Worm (Caenorhabditis elegans) whole organism, midembryonic: ENCODE measurements around the gene ttr-3.

Experiments used
- cog-1 ChIP-seq: sonication (generic microtip); optimal IDR thresholded peaks from 2 replicates; lab custom pipeline; 2016; ENCODE audit warnings: missing genetic modification characterization, missing compliant biosample characterization
- flt-1 ChIP-seq: fragments of 200-800 bp; sonication (Bioruptor generic); IDR thresholded peaks from 2 replicates; pipeline ENCODE4 v1.3.6; 2022; ENCODE audit warnings: missing genetic modification characterization, missing compliant biosample characterization
- med-1 ChIP-seq: sonication (generic microtip); optimal IDR thresholded peaks from 2 replicates; lab custom pipeline; 2017; ENCODE audit warnings: missing genetic modification characterization, mild to moderate bottlenecking, missing compliant biosample characterization, antibody characterized with exemption, missing genetic modification reagents; ENCODE audit not compliant: insufficient read depth

DNA sequence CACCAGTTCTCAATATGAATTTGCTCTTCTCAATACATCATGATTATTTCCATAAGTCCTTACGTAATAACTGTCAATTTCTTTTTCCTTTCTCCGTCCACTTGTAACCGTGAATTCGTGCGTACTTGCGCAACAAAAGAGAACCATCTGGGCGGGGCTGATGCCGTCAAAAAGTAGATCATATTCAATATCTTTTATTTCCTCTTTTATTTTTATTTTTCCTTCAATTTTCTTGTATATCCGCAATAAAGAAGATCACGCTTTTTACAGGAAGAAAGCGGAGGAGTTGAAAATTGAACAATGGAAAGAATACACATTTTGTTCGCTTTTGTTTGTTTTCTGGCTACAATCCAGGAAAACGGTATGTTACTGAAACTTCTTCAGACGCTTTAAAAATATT lies 33.7 kb downstream of the ttr-3 start, which contains the start of gene mam-7:
- TF ChIP-seq flt-1, result no peak
- TF ChIP-seq cog-1 (tag; lab: Kevin White, UChicago), result no peak
- no peak for TF ChIP-seq med-1
